Fruit fly (Drosophila melanogaster) whole organism, wandering third instar larva: ENCODE results near the gene tll.

Source experiments
- Abd-B ChIP-seq: fragments of >200 bp; optimal IDR thresholded peaks from 2 replicates; lab custom pipeline; 2017; ENCODE audit warnings: missing biosample characterization, missing genetic modification characterization
- CG9705 ChIP-seq: fragments of 200-800 bp; sonication (Bioruptor generic); optimal IDR thresholded peaks from 2 replicates; lab custom pipeline; 2018; ENCODE audit warnings: missing biosample characterization, mild to moderate bottlenecking, missing genetic modification characterization
- Dfd ChIP-seq: fragments of >200 bp; optimal IDR thresholded peaks from 2 replicates; lab custom pipeline; 2017; ENCODE audit warnings: missing biosample characterization, missing genetic modification characterization
- Hr83 ChIP-seq: fragments of 200-300 bp; sonication (Bioruptor generic); optimal IDR thresholded peaks from 2 replicates; lab custom pipeline; 2016; ENCODE audit warnings: missing biosample characterization, mild to moderate bottlenecking, missing genetic modification characterization, moderate library complexity; ENCODE audit not compliant: poor library complexity, severe bottlenecking
- Mio ChIP-seq: sonication (Bioruptor generic); optimal IDR thresholded peaks from 2 replicates; lab custom pipeline; 2016; ENCODE audit warnings: missing biosample characterization, missing genetic modification characterization
- N ChIP-seq: fragments of >200 bp; optimal IDR thresholded peaks from 2 replicates; lab custom pipeline; 2018; ENCODE audit warnings: missing biosample characterization, missing external identifiers, missing genetic modification characterization
- OdsH ChIP-seq: fragments of 200-800 bp; sonication (Bioruptor generic); optimal IDR thresholded peaks from 2 replicates; lab custom pipeline; 2016; ENCODE audit warnings: missing biosample characterization, mild to moderate bottlenecking, missing genetic modification characterization
- br ChIP-seq: fragments of 200-800 bp; sonication (Bioruptor generic); optimal IDR thresholded peaks from 2 replicates; lab custom pipeline; 2016; ENCODE audit warnings: missing biosample characterization, missing genetic modification characterization
- ey ChIP-seq: fragments of 200-800 bp; sonication (Bioruptor generic); optimal IDR thresholded peaks from 2 replicates; lab custom pipeline; 2016; ENCODE audit warnings: missing biosample characterization, missing genetic modification characterization
- fru ChIP-seq: fragments of 200-800 bp; sonication (Bioruptor generic); optimal IDR thresholded peaks from 3 replicates; lab custom pipeline; 2016; ENCODE audit warnings: missing biosample characterization, mild to moderate bottlenecking, missing genetic modification characterization
- h ChIP-seq: fragments of 200-800 bp; sonication (Bioruptor generic); optimal IDR thresholded peaks from 3 replicates; lab custom pipeline; 2016; ENCODE audit warnings: missing biosample characterization, mild to moderate bottlenecking, missing genetic modification characterization
- pan ChIP-seq: fragments of >200 bp; optimal IDR thresholded peaks from 2 replicates; lab custom pipeline; 2017
- sv ChIP-seq: fragments of 200-800 bp; sonication (Bioruptor generic); optimal IDR thresholded peaks from 3 replicates; lab custom pipeline; 2016; ENCODE audit warnings: missing biosample characterization, missing genetic modification characterization

- TF ChIP-seq Mio (GFP tag; lab: Kevin White, UChicago) (no peak), Dfd (GFP tag; lab: Kevin White, UChicago) (no peak), pan (lab: Kevin White, UChicago) (no peak), CG9705 (GFP tag; lab: Kevin White, UChicago) (no peak), fru (GFP tag; lab: Kevin White, UChicago) (peak; percentile 77), Abd-B (no peak), br (peak; percentile 81), N (GFP tag; lab: Kevin White, UChicago) (no peak), OdsH (peak; percentile 73), h (GFP tag; lab: Kevin White, UChicago) (peak; percentile 84), sv (GFP tag; lab: Kevin White, UChicago) (no peak), Hr83 (GFP tag; lab: Kevin White, UChicago) (no peak), ey (GFP tag; lab: Kevin White, UChicago) (peak; percentile 85)
Measured at dm6 chr3R:30811300-30812022, 40.7 kb upstream of the tll start.
